Fruit fly (Drosophila melanogaster): ENCODE measurements around the gene CG4325.

The CG4325 gene

dm6 chrX:2080367-2080927 lies 36.8 kb upstream of the CG4325 start, which contains the start of the genes CG16903 and Unc-76 (continued):
- TF ChIP-seq Antp (GFP tag; optimal IDR thresholded peaks at IDR 0.05) (peak; percentile 6), B-H2 (GFP tag; optimal IDR thresholded peaks at IDR 0.05) (peak; percentile 81), Dref (GFP tag; IDR thresholded peaks at IDR 0.05) (peak; percentile 79), sr (GFP tag; IDR thresholded peaks at IDR 0.05) (0 out of 3 replicates have a peak, but pooled peaks have one; percentile 7), Bdp1 (GFP tag; optimal IDR thresholded peaks at IDR 0.05) (peak; percentile 20), sqz (GFP tag; optimal IDR thresholded peaks at IDR 0.05) (peak; percentile 76), abd-A (tag; optimal IDR thresholded peaks at IDR 0.05) (peak; percentile 71), wek (GFP tag; optimal IDR thresholded peaks at IDR 0.05) (peak; percentile 60), prd (optimal IDR thresholded peaks at IDR 0.05) (no peak), prd (GFP tag; IDR thresholded peaks at IDR 0.05) (no peak), lmd (GFP tag; IDR thresholded peaks at IDR 0.05) (no peak), pan (optimal IDR thresholded peaks at IDR 0.05) (no peak), pan (GFP tag; optimal IDR thresholded peaks at IDR 0.05 in 1 of 2, IDR thresholded peaks at IDR 0.05 in 1 of 2) (no peak), esg (GFP tag; conservative IDR thresholded peaks at IDR 0.05) (no peak), Dbx (GFP tag; IDR thresholded peaks at IDR 0.05) (peak; percentile 52; the same call in 2 of the 3 replicates), HmgZ (tag; optimal IDR thresholded peaks at IDR 0.05) (peak; percentile 82), BEAF-32 (GFP tag; optimal IDR thresholded peaks at IDR 0.05) (peak; percentile 65), CG17829 (tag; optimal IDR thresholded peaks at IDR 0.05) (peak; percentile 71), CG12155 (GFP tag; optimal IDR thresholded peaks at IDR 0.05) (peak; percentile 24), CG13775 (GFP tag; optimal IDR thresholded peaks at IDR 0.05) (peak; percentile 52), CG8290 (GFP tag; optimal IDR thresholded peaks at IDR 0.05) (peak; percentile 54), CG8290 (tag; optimal IDR thresholded peaks at IDR 0.05) (peak in 1 of 2 experiments; percentile 82), jumu (GFP tag; optimal IDR thresholded peaks at IDR 0.05) (peak; percentile 14), al (GFP tag; IDR thresholded peaks at IDR 0.05) (0 out of 2 replicates have a peak, but pooled peaks have one; percentile 20), ems (GFP tag; optimal IDR thresholded peaks at IDR 0.05) (no peak), ro (GFP tag; IDR thresholded peaks at IDR 0.05) (no peak), oc (tag; optimal IDR thresholded peaks at IDR 0.05) (peak; percentile 16), CG10321 (GFP tag; IDR thresholded peaks at IDR 0.05) (0 out of 2 replicates have a peak, but pooled peaks have one; percentile 23), Rfx (GFP tag; IDR thresholded peaks at IDR 0.05) (peak; percentile 47), az2 (GFP tag; optimal IDR thresholded peaks at IDR 0.05) (no peak), slbo (GFP tag; IDR thresholded peaks at IDR 0.05) (peak; percentile 21; the same call in 1 of the 2 replicates), CG16779 (GFP tag; IDR thresholded peaks at IDR 0.05) (no peak), bsh (GFP tag; optimal IDR thresholded peaks at IDR 0.05) (peak in 1 of 2 experiments; percentile 21), CG7372 (GFP tag; IDR thresholded peaks at IDR 0.05) (no peak), CG4707 (GFP tag; optimal IDR thresholded peaks at IDR 0.05) (peak; percentile 40), Dad (GFP tag; optimal IDR thresholded peaks at IDR 0.05) (peak; percentile 24), tio (GFP tag; optimal IDR thresholded peaks at IDR 0.05) (no peak), CG10543 (GFP tag; optimal IDR thresholded peaks at IDR 0.05) (peak; percentile 55), CG5245 (GFP tag; optimal IDR thresholded peaks at IDR 0.05) (no peak), unpg (GFP tag; optimal IDR thresholded peaks at IDR 0.05) (peak; percentile 36), CG34422 (GFP tag; IDR thresholded peaks at IDR 0.05) (0 out of 3 replicates have a peak, but pooled peaks have one; percentile 28), so (GFP tag; IDR thresholded peaks at IDR 0.05) (peak; percentile 26; the same call in 1 of the 3 replicates), Hmx (GFP tag; optimal IDR thresholded peaks at IDR 0.05) (no peak), row (GFP tag; IDR thresholded peaks at IDR 0.05) (peak; percentile 29; the same call in 1 of the 3 replicates), odd (GFP tag; optimal IDR thresholded peaks at IDR 0.05) (peak; percentile 56), her (GFP tag; optimal IDR thresholded peaks at IDR 0.05) (peak; percentile 58), Jarid2 (GFP tag; optimal IDR thresholded peaks at IDR 0.05) (peak; percentile 96), Abd-B (GFP tag; optimal IDR thresholded peaks at IDR 0.05) (peak; percentile 17), Taf1 (GFP tag; IDR thresholded peaks at IDR 0.05) (no peak), Ets97D (GFP tag; optimal IDR thresholded peaks at IDR 0.05) (peak; percentile 95), ewg (GFP tag; optimal IDR thresholded peaks at IDR 0.05) (peak; percentile 18)
